Fruit fly (Drosophila melanogaster) whole organism, embryonic: ENCODE measurements around the gene CG32984.

ENCODE experiments used
- Abd-B ChIP-seq: fragments of 200-800 bp; sonication (Bioruptor generic); optimal IDR thresholded peaks from 2 replicates; lab custom pipeline; 2018; ENCODE audit warnings: missing biosample characterization, mild to moderate bottlenecking, missing genetic modification characterization, moderate library complexity
- CG10321 ChIP-seq: fragments of 200-800 bp; sonication (Bioruptor generic); IDR thresholded peaks from 2 replicates; pipeline ENCODE4 v1.3.6; 2022; ENCODE audit warnings: missing biosample characterization, missing genetic modification characterization
- CG10366 ChIP-seq: fragments of 200-800 bp; sonication (Bioruptor generic); IDR thresholded peaks from 2 replicates; pipeline ENCODE4 v1.3.6; 2022; ENCODE audit warnings: missing biosample characterization, missing genetic modification characterization
- CG11247 ChIP-seq: fragments of 200-800 bp; sonication (Bioruptor generic); IDR thresholded peaks from 2 replicates; pipeline ENCODE4 v1.3.6; 2022; ENCODE audit warnings: missing biosample characterization, missing genetic modification characterization
- CG11398 ChIP-seq: fragments of 200-800 bp; sonication (Bioruptor generic); optimal IDR thresholded peaks from 2 replicates; lab custom pipeline; 2016; ENCODE audit warnings: missing biosample characterization, missing genetic modification characterization
- CG11696 ChIP-seq: fragments of 200-800 bp; sonication (Bioruptor generic); IDR thresholded peaks from 2 replicates; pipeline ENCODE4 v1.3.6; 2022; ENCODE audit warnings: missing biosample characterization, missing genetic modification characterization
- CG11723 ChIP-seq: fragments of 200-800 bp; sonication (Bioruptor generic); optimal IDR thresholded peaks from 2 replicates; lab custom pipeline; 2017; ENCODE audit warnings: missing biosample characterization, mild to moderate bottlenecking, missing genetic modification characterization
- CG12744 ChIP-seq: fragments of 200-800 bp; sonication (Bioruptor generic); optimal IDR thresholded peaks from 2 replicates; lab custom pipeline; 2016; ENCODE audit warnings: missing biosample characterization, missing genetic modification characterization
- CG1602 ChIP-seq: fragments of 200-800 bp; sonication (Bioruptor generic); optimal IDR thresholded peaks from 3 replicates; lab custom pipeline; 2016; ENCODE audit warnings: missing biosample characterization, missing genetic modification characterization
- CG16779 ChIP-seq: fragments of 200-800 bp; sonication (Bioruptor generic); IDR thresholded peaks from 2 replicates; pipeline ENCODE4 v1.3.6; 2022; ENCODE audit warnings: missing biosample characterization, missing genetic modification characterization
- CG17829 ChIP-seq: fragments of 200-800 bp; optimal IDR thresholded peaks from 2 replicates; lab custom pipeline; 2019; ENCODE audit warnings: missing biosample characterization, mild to moderate bottlenecking, missing genetic modification characterization, moderate library complexity
- CG17912 ChIP-seq: fragments of 200-800 bp; sonication (Bioruptor generic); optimal IDR thresholded peaks from 2 replicates; lab custom pipeline; 2018; ENCODE audit warnings: missing biosample characterization, mild to moderate bottlenecking, missing genetic modification characterization
- CG2202 ChIP-seq: fragments of 200-800 bp; sonication (Bioruptor generic); optimal IDR thresholded peaks from 2 replicates; lab custom pipeline; 2018; ENCODE audit warnings: missing biosample characterization, mild to moderate bottlenecking, missing genetic modification characterization
- CG34422 ChIP-seq: fragments of 200-800 bp; sonication (Bioruptor generic); IDR thresholded peaks from 3 replicates; pipeline ENCODE4 v1.3.6; 2022; ENCODE audit warnings: missing biosample characterization, missing genetic modification characterization
- CG3847 ChIP-seq: fragments of 200-800 bp; sonication (Bioruptor generic); IDR thresholded peaks from 2 replicates; pipeline ENCODE4 v1.3.6; 2022; ENCODE audit warnings: missing biosample characterization, missing genetic modification characterization
- CG6854 ChIP-seq: fragments of 200-800 bp; sonication (Bioruptor generic); optimal IDR thresholded peaks from 3 replicates; lab custom pipeline; 2017; ENCODE audit warnings: missing biosample characterization, mild to moderate bottlenecking, missing genetic modification characterization
- CG7928 ChIP-seq: fragments of 200-800 bp; sonication (Bioruptor generic); optimal IDR thresholded peaks from 2 replicates; lab custom pipeline; 2017; ENCODE audit warnings: missing biosample characterization, mild to moderate bottlenecking, missing genetic modification characterization
- CoRest ChIP-seq: fragments of 200-800 bp; sonication (Bioruptor generic); optimal IDR thresholded peaks from 3 replicates; lab custom pipeline; 2018; ENCODE audit warnings: missing biosample characterization, mild to moderate bottlenecking, missing genetic modification characterization, moderate library complexity
- Dad ChIP-seq: fragments of 200-800 bp; sonication (Bioruptor generic); optimal IDR thresholded peaks from 3 replicates; lab custom pipeline; 2016; ENCODE audit warnings: missing biosample characterization, missing genetic modification characterization
- Dek ChIP-seq: fragments of 200-800 bp; sonication (Bioruptor generic); optimal IDR thresholded peaks from 3 replicates; lab custom pipeline; 2019; ENCODE audit warnings: missing biosample characterization, mild to moderate bottlenecking, missing genetic modification characterization, moderate library complexity
- Dll ChIP-seq: fragments of 200-800 bp; sonication (Bioruptor generic); IDR thresholded peaks from 4 replicates; pipeline ENCODE4 v1.3.6; 2022; ENCODE audit warnings: missing biosample characterization, missing genetic modification characterization; ENCODE audit not compliant: partially characterized antibody
- Ets97D ChIP-seq: fragments of 200-800 bp; sonication (Bioruptor generic); optimal IDR thresholded peaks from 3 replicates; lab custom pipeline; 2016; ENCODE audit warnings: missing biosample characterization, missing genetic modification characterization
- Hand ChIP-seq: fragments of 200-800 bp; sonication (Bioruptor generic); optimal IDR thresholded peaks from 2 replicates; lab custom pipeline; 2017; ENCODE audit warnings: mild to moderate bottlenecking, missing biosample characterization, missing genetic modification reagents, missing genetic modification characterization
- Lpt ChIP-seq: fragments of >200 bp; optimal IDR thresholded peaks from 2 replicates; lab custom pipeline; 2018; ENCODE audit warnings: missing biosample characterization, missing genetic modification characterization
- MBD-R2 ChIP-seq: fragments of 200-800 bp; sonication (Bioruptor generic); IDR thresholded peaks from 2 replicates; pipeline ENCODE4 v1.3.6; 2022; ENCODE audit warnings: missing biosample characterization, missing genetic modification characterization
- NC2β ChIP-seq: fragments of 200-800 bp; sonication (Bioruptor generic); optimal IDR thresholded peaks from 2 replicates; lab custom pipeline; 2016; ENCODE audit warnings: missing biosample characterization, missing genetic modification characterization
- NFAT ChIP-seq: fragments of 200-800 bp; sonication (Bioruptor generic); IDR thresholded peaks from 2 replicates; pipeline ENCODE4 v1.3.6; 2022; ENCODE audit warnings: missing biosample characterization, missing genetic modification characterization
- NfI ChIP-seq: fragments of 200-800 bp; sonication (Bioruptor generic); optimal IDR thresholded peaks from 3 replicates; lab custom pipeline; 2018; ENCODE audit warnings: missing biosample characterization, mild to moderate bottlenecking, missing genetic modification characterization, moderate library complexity
- Ptx1 ChIP-seq: fragments of 200-800 bp; sonication (Bioruptor generic); IDR thresholded peaks from 2 replicates; pipeline ENCODE4 v1.3.6; 2022; ENCODE audit warnings: missing biosample characterization, missing genetic modification characterization
- Scr ChIP-seq: fragments of 200-800 bp; sonication (Bioruptor generic); IDR thresholded peaks from 2 replicates; pipeline ENCODE4 v1.3.6; 2022; ENCODE audit warnings: missing biosample characterization, missing genetic modification characterization; ENCODE audit not compliant: partially characterized antibody
- Tbp ChIP-seq: fragments of >200 bp; optimal IDR thresholded peaks from 2 replicates; lab custom pipeline; 2018; ENCODE audit warnings: missing biosample characterization, missing genetic modification characterization
- cato ChIP-seq: fragments of 200-800 bp; sonication (Bioruptor generic); optimal IDR thresholded peaks from 2 replicates; lab custom pipeline; 2016; ENCODE audit warnings: missing biosample characterization, missing genetic modification characterization, borderline replicate concordance
- dan ChIP-seq: fragments of 200-800 bp; sonication (Bioruptor generic); IDR thresholded peaks from 2 replicates; pipeline ENCODE4 v1.3.6; 2022; ENCODE audit warnings: missing biosample characterization, missing genetic modification characterization
- danr ChIP-seq: fragments of 200-800 bp; sonication (Bioruptor generic); IDR thresholded peaks from 2 replicates; pipeline ENCODE4 v1.3.6; 2022; ENCODE audit warnings: missing biosample characterization, missing genetic modification characterization
- dpn ChIP-seq, 2 experiments: fragments of 200-800 bp; sonication (Bioruptor generic); optimal IDR thresholded peaks; 3 replicates each; lab custom pipeline; 2016; ENCODE audit warnings: missing biosample characterization in 2 of 2, missing genetic modification characterization in 2 of 2
- esg ChIP-seq: fragments of 200-800 bp; sonication (Bioruptor generic); conservative IDR thresholded peaks from 2 replicates; pipeline ENCODE4 v1.3.6; 2022; ENCODE audit warnings: missing biosample characterization, missing genetic modification characterization
- ftz-f1 ChIP-seq: fragments of 200-800 bp; sonication (Bioruptor generic); optimal IDR thresholded peaks from 2 replicates; lab custom pipeline; 2016; ENCODE audit warnings: missing biosample characterization, missing genetic modification characterization
- gcm2 ChIP-seq: fragments of 200-800 bp; sonication (Bioruptor generic); optimal IDR thresholded peaks from 2 replicates; lab custom pipeline; 2016; ENCODE audit warnings: missing biosample characterization, missing genetic modification characterization
- mirr ChIP-seq: fragments of 200-800 bp; sonication (Bioruptor generic); optimal IDR thresholded peaks from 3 replicates; lab custom pipeline; 2018; ENCODE audit warnings: missing biosample characterization, mild to moderate bottlenecking, missing genetic modification characterization
- pros ChIP-seq: fragments of 200-800 bp; sonication (Bioruptor generic); optimal IDR thresholded peaks from 3 replicates; lab custom pipeline; 2019; ENCODE audit warnings: missing biosample characterization, mild to moderate bottlenecking, missing genetic modification characterization, moderate library complexity
- pzg ChIP-seq: fragments of 200-800 bp; sonication (Bioruptor generic); optimal IDR thresholded peaks from 3 replicates; lab custom pipeline; 2018; ENCODE audit warnings: missing biosample characterization, mild to moderate bottlenecking, missing genetic modification characterization, moderate library complexity
- sc ChIP-seq, 3 experiments: fragments of >200 bp in 2 of 3; fragments of 200-800 bp in 1 of 3; sonication (Bioruptor generic) in 1 of 3; optimal IDR thresholded peaks; 2 replicates in 2 of 3; 3 replicates in 1 of 3; lab custom pipeline; 2017; ENCODE audit warnings: mild to moderate bottlenecking in 1 of 3, missing biosample characterization in 1 of 3, missing genetic modification characterization in 1 of 3, missing genetic modification reagents in 1 of 3
- sd ChIP-seq: fragments of 200-800 bp; sonication (Bioruptor generic); optimal IDR thresholded peaks from 3 replicates; lab custom pipeline; 2018; ENCODE audit warnings: missing biosample characterization, mild to moderate bottlenecking, missing genetic modification characterization, moderate library complexity
- slbo ChIP-seq: fragments of 200-800 bp; sonication (Bioruptor generic); IDR thresholded peaks from 2 replicates; pipeline ENCODE4 v1.3.6; 2022; ENCODE audit warnings: missing biosample characterization, missing genetic modification characterization
- tgo ChIP-seq: fragments of 200-800 bp; sonication (Bioruptor generic); IDR thresholded peaks from 3 replicates; pipeline ENCODE4 v1.3.6; 2022; ENCODE audit warnings: missing biosample characterization, missing genetic modification characterization
- tio ChIP-seq: fragments of 200-800 bp; sonication (Bioruptor generic); optimal IDR thresholded peaks from 2 replicates; lab custom pipeline; 2017; ENCODE audit warnings: missing biosample characterization, missing genetic modification characterization, inconsistent platforms
- toy ChIP-seq: fragments of 200-800 bp; sonication (Bioruptor generic); IDR thresholded peaks from 2 replicates; pipeline ENCODE4 v1.3.6; 2022; ENCODE audit warnings: missing biosample characterization, missing genetic modification characterization
- twi ChIP-seq: fragments of 200-800 bp; optimal IDR thresholded peaks from 2 replicates; lab custom pipeline; 2019; ENCODE audit warnings: missing biosample characterization, mild to moderate bottlenecking, missing genetic modification characterization, moderate library complexity
- wek ChIP-seq: fragments of 200-800 bp; sonication (Bioruptor generic); optimal IDR thresholded peaks from 3 replicates; lab custom pipeline; 2018; ENCODE audit warnings: missing biosample characterization, mild to moderate bottlenecking, missing genetic modification characterization, moderate library complexity

Gene CG32984

DNA sequence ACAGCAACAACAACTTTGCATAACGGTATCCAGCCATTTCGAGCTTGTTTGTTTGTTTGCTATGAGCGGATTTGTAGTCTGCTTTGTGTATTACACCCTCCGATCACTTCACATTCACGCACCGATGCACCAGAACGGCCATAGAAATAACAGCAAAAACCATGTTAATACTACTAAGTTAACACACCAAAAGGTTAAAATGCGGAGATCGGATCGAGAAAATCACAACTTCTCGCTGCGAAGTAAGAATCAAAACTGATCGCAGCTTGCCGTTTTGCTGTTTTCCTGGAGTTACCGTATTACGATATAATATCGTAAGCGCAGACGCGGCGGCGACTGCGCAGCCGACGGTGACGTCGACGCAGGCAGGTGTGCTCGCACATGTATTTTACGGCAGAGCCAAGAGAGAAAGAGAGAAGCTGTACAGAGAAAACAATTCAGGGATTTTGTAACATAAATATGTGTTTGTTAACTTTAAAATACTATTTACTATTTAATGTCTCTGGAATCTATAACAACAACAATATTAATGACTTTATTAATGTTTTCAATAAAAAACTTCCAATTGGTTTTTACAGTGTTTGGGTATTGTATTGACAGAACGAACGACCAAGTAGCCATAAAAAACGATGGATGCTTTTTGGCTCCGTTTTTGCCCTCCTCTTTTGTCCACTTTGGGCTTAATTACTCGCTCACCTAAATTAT lies 20.0 kb downstream of the CG32984 start, which contains the start of gene CG13101 (continued):
- TF ChIP-seq CG34422 (GFP tag; lab: Robert Waterston, UW) (peak; percentile 95; the same call in 2 of the 3 replicates), slbo (peak; percentile 94), CG10366 (GFP tag; lab: Robert Waterston, UW) (peak; percentile 92), tio (GFP tag; lab: Kevin White, UChicago) (peak; percentile 91), CG6854 (GFP tag; lab: Kevin White, UChicago) (peak; percentile 87), tgo (GFP tag; lab: Robert Waterston, UW) (peak; percentile 96), CG11247 (GFP tag; lab: Robert Waterston, UW) (peak; percentile 85), Abd-B (peak; percentile 86), wek (GFP tag; lab: Kevin White, UChicago) (no peak), Tbp (no peak), CG12744 (peak; percentile 79), NfI (peak; percentile 80), danr (GFP tag; lab: Robert Waterston, UW) (peak; percentile 85), dan (GFP tag; lab: Robert Waterston, UW) (0 out of 2 replicates have a peak, but pooled peaks have one; percentile 36), toy (GFP tag; lab: Robert Waterston, UW) (peak; percentile 83), CG11696 (GFP tag; lab: Robert Waterston, UW) (peak; percentile 89), pzg (GFP tag; lab: Kevin White, UChicago) (peak; percentile 2), Lpt (GFP tag; lab: Kevin White, UChicago) (no peak), CG11723 (GFP tag; lab: Kevin White, UChicago) (peak; percentile 66), CG17912 (GFP tag; lab: Kevin White, UChicago) (no peak), CG2202 (tag; lab: Kevin White, UChicago) (peak; percentile 89), Ptx1 (GFP tag; lab: Robert Waterston, UW) (peak; percentile 95), Ets97D (GFP tag; lab: Kevin White, UChicago) (peak; percentile 53), CG10321 (GFP tag; lab: Robert Waterston, UW) (peak; percentile 81), twi (tag; lab: Kevin White, UChicago) (peak; percentile 84), Dad (GFP tag; lab: Kevin White, UChicago) (peak; percentile 71), sc (optimal IDR thresholded peaks at IDR 0.05; lab: Kevin White, UChicago) (no peak), sc (GFP tag; optimal IDR thresholded peaks at IDR 0.05; lab: Kevin White, UChicago) (peak; percentile 85), CG11398 (GFP tag; lab: Kevin White, UChicago) (peak; percentile 54), MBD-R2 (GFP tag; lab: Robert Waterston, UW) (peak; percentile 74; the same call in 1 of the 2 replicates), CG16779 (GFP tag; lab: Robert Waterston, UW) (peak; percentile 85; the same call in 1 of the 2 replicates), mirr (GFP tag; lab: Kevin White, UChicago) (no peak), dpn (GFP tag; optimal IDR thresholded peaks at IDR 0.05; lab: Kevin White, UChicago) (peak; percentile 86 to 91), Dek (tag; lab: Kevin White, UChicago) (peak; percentile 91), Dll (GFP tag; lab: Robert Waterston, UW) (no peak), NFAT (GFP tag; lab: Robert Waterston, UW) (peak; percentile 86), CG7928 (GFP tag; lab: Kevin White, UChicago) (peak; percentile 59), pros (peak; percentile 21), CG17829 (tag; lab: Kevin White, UChicago) (peak; percentile 96), CG3847 (GFP tag; lab: Robert Waterston, UW) (peak; percentile 94), esg (GFP tag; lab: Robert Waterston, UW) (peak; percentile 92), ftz-f1 (GFP tag; lab: Kevin White, UChicago) (peak; percentile 24), gcm2 (GFP tag; lab: Kevin White, UChicago) (peak; percentile 60), CoRest (peak; percentile 94), CG1602 (peak; percentile 81), sd (tag; lab: Kevin White, UChicago) (peak; percentile 84), NC2β (peak; percentile 83), cato (GFP tag; lab: Kevin White, UChicago) (peak; percentile 76), Hand (GFP tag; lab: Kevin White, UChicago) (peak; percentile 74), Scr (no peak)
